Fruit fly (Drosophila melanogaster): ENCODE measurements around the gene baz.

The baz gene

DNA sequence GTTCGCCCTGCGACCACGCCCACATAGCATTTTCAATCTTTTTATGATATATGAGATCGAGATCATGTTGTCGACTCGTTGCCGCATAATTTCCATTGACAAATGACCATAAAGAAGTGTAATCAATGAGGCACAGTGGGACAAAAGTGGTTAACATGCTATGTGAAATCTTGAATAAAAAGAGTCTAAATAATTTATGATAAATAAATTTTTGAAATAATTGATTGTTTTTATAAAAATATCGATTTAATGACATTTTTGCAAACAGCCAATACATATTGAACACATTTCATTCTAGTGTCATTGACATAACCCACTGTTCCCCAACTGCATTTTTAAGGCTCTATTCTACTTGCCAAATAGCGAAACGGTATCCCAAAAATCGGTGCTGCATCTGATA lies 27.7 kb downstream of the baz start (continued):
- TF ChIP-seq CG12236 (GFP tag; optimal IDR thresholded peaks at IDR 0.05) = no peak
- no peak for TF ChIP-seq jigr1 (GFP tag; IDR thresholded peaks at IDR 0.05)
- no peak for TF ChIP-seq slp2 (GFP tag; optimal IDR thresholded peaks at IDR 0.05)
- no peak for TF ChIP-seq vvl (GFP tag; IDR thresholded peaks at IDR 0.05)
- no peak for TF ChIP-seq CG7786 (GFP tag; optimal IDR thresholded peaks at IDR 0.05)
- no peak for TF ChIP-seq da (GFP tag; optimal IDR thresholded peaks at IDR 0.05)
- TF ChIP-seq lab (GFP tag; optimal IDR thresholded peaks at IDR 0.05) = peak; percentile 48
- TF ChIP-seq CG15269 (tag; optimal IDR thresholded peaks at IDR 0.05) = peak; percentile 14
- TF ChIP-seq emc (GFP tag; optimal IDR thresholded peaks at IDR 0.05) = no peak
- no peak for TF ChIP-seq Fer1 (GFP tag; optimal IDR thresholded peaks at IDR 0.05)
- TF ChIP-seq sens (GFP tag) = peak; percentile 6
- peak; percentile 6 for TF ChIP-seq ind (GFP tag; optimal IDR thresholded peaks at IDR 0.05)
- no peak for TF ChIP-seq Hr78 (GFP tag; optimal IDR thresholded peaks at IDR 0.05)
- no peak for TF ChIP-seq Antp (GFP tag; optimal IDR thresholded peaks at IDR 0.05)
- TF ChIP-seq gem (tag; optimal IDR thresholded peaks at IDR 0.05) = peak; percentile 57
- TF ChIP-seq CG34422 (GFP tag; IDR thresholded peaks at IDR 0.05) = no peak
- TF ChIP-seq CG18476 (GFP tag; optimal IDR thresholded peaks at IDR 0.05) = no peak
- TF ChIP-seq CG7556 (GFP tag; optimal IDR thresholded peaks at IDR 0.05) = no peak
- no peak for TF ChIP-seq stwl (tag; optimal IDR thresholded peaks at IDR 0.05)
- TF ChIP-seq CG10209 (GFP tag; optimal IDR thresholded peaks at IDR 0.05) = peak; percentile 27
- peak; percentile 29; the same call in 1 of the 2 replicates for TF ChIP-seq HLH3B (GFP tag; IDR thresholded peaks at IDR 0.05)
- TF ChIP-seq hbn (GFP tag; IDR thresholded peaks at IDR 0.05; ENCODE audit: partially characterized antibody) = no peak
- no peak for TF ChIP-seq CG15073 (GFP tag; optimal IDR thresholded peaks at IDR 0.05)
- TF ChIP-seq CG14050 (GFP tag; IDR thresholded peaks at IDR 0.05) = no peak
- TF ChIP-seq CG6689 (GFP tag; IDR thresholded peaks at IDR 0.05) = peak; percentile 37; the same call in 1 of the 2 replicates
- no peak for TF ChIP-seq CG12659 (GFP tag; optimal IDR thresholded peaks at IDR 0.05)
- peak; percentile 37 for TF ChIP-seq Ssrp (tag; optimal IDR thresholded peaks at IDR 0.05)
- TF ChIP-seq E2f2 (GFP tag; IDR thresholded peaks at IDR 0.05) = 0 out of 2 replicates have a peak, but pooled peaks have one; percentile 12
- TF ChIP-seq Med (GFP tag) = peak; percentile 10
- TF ChIP-seq CG2120 (GFP tag; optimal IDR thresholded peaks at IDR 0.05) = no peak
- peak; percentile 15 for TF ChIP-seq CG4424 (GFP tag; optimal IDR thresholded peaks at IDR 0.05)
- no peak for TF ChIP-seq prd (optimal IDR thresholded peaks at IDR 0.05)
- peak; percentile 39; the same call in 1 of the 3 replicates for TF ChIP-seq prd (GFP tag; IDR thresholded peaks at IDR 0.05)
- TF ChIP-seq CG17328 (GFP tag; IDR thresholded peaks at IDR 0.05) = peak; percentile 23; the same call in 1 of the 2 replicates
- peak; percentile 40; the same call in 1 of the 2 replicates for TF ChIP-seq Ptx1 (GFP tag; IDR thresholded peaks at IDR 0.05)
- no peak for TF ChIP-seq fu2 (GFP tag; optimal IDR thresholded peaks at IDR 0.05)
- TF ChIP-seq CG3163 (GFP tag; optimal IDR thresholded peaks at IDR 0.05) = no peak
- peak; percentile 20 for TF ChIP-seq CoRest (tag; optimal IDR thresholded peaks at IDR 0.05)
- TF ChIP-seq CG5180 (GFP tag; optimal IDR thresholded peaks at IDR 0.05) = no peak
- no peak for TF ChIP-seq CG4617 (GFP tag; optimal IDR thresholded peaks at IDR 0.05; ENCODE audit: borderline replicate concordance)
- no peak for TF ChIP-seq Oaz (GFP tag; IDR thresholded peaks at IDR 0.05)
- no peak for TF ChIP-seq CG10959 (GFP tag; IDR thresholded peaks at IDR 0.05)
- TF ChIP-seq CG13287 (GFP tag; IDR thresholded peaks at IDR 0.05; ENCODE audit: partially characterized antibody) = no peak
- TF ChIP-seq Doc3 (GFP tag; IDR thresholded peaks at IDR 0.05; ENCODE audit: partially characterized antibody) = no peak
- no peak for TF ChIP-seq CG9727 (GFP tag; optimal IDR thresholded peaks at IDR 0.05)
- no peak for TF ChIP-seq oc (tag; optimal IDR thresholded peaks at IDR 0.05)
- TF ChIP-seq dpn (GFP tag; optimal IDR thresholded peaks at IDR 0.05) = peak in 1 of 2 experiments; percentile 13
- TF ChIP-seq Sox102F (GFP tag; optimal IDR thresholded peaks at IDR 0.05) = peak; percentile 46
- TF ChIP-seq fd96Cb (tag; optimal IDR thresholded peaks at IDR 0.05) = peak; percentile 15
- TF ChIP-seq bsh (GFP tag; optimal IDR thresholded peaks at IDR 0.05) = peak in 1 of 2 experiments; percentile 42
- TF ChIP-seq CG43689 (GFP tag; IDR thresholded peaks at IDR 0.05) = no peak

All from whole organism, embryonic.